Fruit fly (Drosophila melanogaster) whole organism, embryonic: ENCODE data around the gene rau.

Experiments
- ATbp ChIP-seq: fragments of 200-800 bp; sonication (Bioruptor generic); optimal IDR thresholded peaks from 2 replicates; lab custom pipeline; 2017; ENCODE audit warnings: missing biosample characterization, mild to moderate bottlenecking, missing genetic modification characterization, missing genetic modification reagents
- Bteb2 ChIP-seq: fragments of 200-800 bp; sonication (Bioruptor generic); optimal IDR thresholded peaks from 2 replicates; lab custom pipeline; 2016; ENCODE audit warnings: missing biosample characterization, missing genetic modification characterization
- CG11398 ChIP-seq: fragments of 200-800 bp; sonication (Bioruptor generic); optimal IDR thresholded peaks from 2 replicates; lab custom pipeline; 2016; ENCODE audit warnings: missing biosample characterization, missing genetic modification characterization
- CG12769 ChIP-seq: fragments of 200-800 bp; sonication (Bioruptor generic); optimal IDR thresholded peaks from 2 replicates; lab custom pipeline; 2019; ENCODE audit warnings: missing biosample characterization, mild to moderate bottlenecking, missing genetic modification characterization, moderate library complexity
- CG1529 ChIP-seq: fragments of 200-800 bp; sonication (Bioruptor generic); optimal IDR thresholded peaks from 3 replicates; lab custom pipeline; 2018; ENCODE audit warnings: missing biosample characterization, missing genetic modification characterization
- CG15479 ChIP-seq: fragments of 200-800 bp; sonication (Bioruptor generic); optimal IDR thresholded peaks from 3 replicates; lab custom pipeline; 2019; ENCODE audit warnings: missing biosample characterization, mild to moderate bottlenecking, missing genetic modification characterization, moderate library complexity
- CG31365 ChIP-seq: fragments of 200-800 bp; sonication (Bioruptor generic); optimal IDR thresholded peaks from 2 replicates; lab custom pipeline; 2018; ENCODE audit warnings: missing biosample characterization, mild to moderate bottlenecking, missing genetic modification characterization
- CG4282 ChIP-seq: fragments of 200-800 bp; sonication (Bioruptor generic); optimal IDR thresholded peaks from 2 replicates; lab custom pipeline; 2016; ENCODE audit warnings: missing biosample characterization, missing genetic modification characterization
- CG4404 ChIP-seq: fragments of 200-800 bp; sonication (Bioruptor generic); IDR thresholded peaks from 2 replicates; pipeline ENCODE4 v1.3.6; 2022; ENCODE audit warnings: missing biosample characterization, missing genetic modification characterization
- CG4730 ChIP-seq: fragments of 200-800 bp; sonication (Bioruptor generic); IDR thresholded peaks from 2 replicates; pipeline ENCODE4 v1.3.6; 2022; ENCODE audit warnings: missing biosample characterization, missing genetic modification characterization
- CG6654 ChIP-seq: fragments of 200-800 bp; sonication (Bioruptor generic); optimal IDR thresholded peaks from 2 replicates; lab custom pipeline; 2017; ENCODE audit warnings: missing biosample characterization, mild to moderate bottlenecking, missing genetic modification characterization
- CG7271 ChIP-seq: fragments of 200-800 bp; sonication (Bioruptor generic); optimal IDR thresholded peaks from 2 replicates; lab custom pipeline; 2018; ENCODE audit warnings: missing biosample characterization, mild to moderate bottlenecking, missing genetic modification characterization, moderate library complexity
- CG7372 ChIP-seq: fragments of 200-800 bp; sonication (Bioruptor generic); IDR thresholded peaks from 2 replicates; pipeline ENCODE4 v1.3.6; 2022; ENCODE audit warnings: missing biosample characterization, missing genetic modification characterization
- CG7839 ChIP-seq: fragments of 200-800 bp; sonication (Bioruptor generic); optimal IDR thresholded peaks from 3 replicates; lab custom pipeline; 2018; ENCODE audit warnings: missing biosample characterization, mild to moderate bottlenecking, missing genetic modification characterization, moderate library complexity
- Dfd ChIP-seq, 2 experiments: fragments of >200 bp; optimal IDR thresholded peaks; 2 replicates each; lab custom pipeline; 2017; ENCODE audit warnings: missing biosample characterization in 2 of 2, missing genetic modification characterization in 2 of 2
- Dip3 ChIP-seq: fragments of 200-800 bp; sonication (Bioruptor generic); optimal IDR thresholded peaks from 3 replicates; lab custom pipeline; 2016; ENCODE audit warnings: missing biosample characterization, missing genetic modification characterization
- Gug ChIP-seq: fragments of 200-800 bp; sonication (Bioruptor generic); IDR thresholded peaks from 4 replicates; pipeline ENCODE4 v1.3.6; 2022; ENCODE audit warnings: missing biosample characterization, missing genetic modification characterization
- Jarid2 ChIP-seq: fragments of 200-800 bp; sonication (Bioruptor generic); optimal IDR thresholded peaks from 3 replicates; lab custom pipeline; 2017; ENCODE audit warnings: mild to moderate bottlenecking, missing biosample characterization, missing genetic modification reagents, missing genetic modification characterization
- Kr ChIP-seq: fragments of 200-800 bp; sonication (Bioruptor generic); optimal IDR thresholded peaks from 2 replicates; lab custom pipeline; 2017; ENCODE audit warnings: missing biosample characterization, mild to moderate bottlenecking, missing genetic modification characterization
- MTF-1 ChIP-seq: fragments of 200-800 bp; sonication (Bioruptor generic); optimal IDR thresholded peaks from 2 replicates; lab custom pipeline; 2018; ENCODE audit warnings: missing biosample characterization, mild to moderate bottlenecking, missing genetic modification characterization, borderline replicate concordance
- NC2α ChIP-seq: fragments of 200-800 bp; sonication (Bioruptor generic); optimal IDR thresholded peaks from 2 replicates; lab custom pipeline; 2016; ENCODE audit warnings: missing biosample characterization, missing genetic modification characterization
- Neu2 ChIP-seq: fragments of 200-800 bp; sonication (Bioruptor generic); optimal IDR thresholded peaks from 3 replicates; lab custom pipeline; 2016; ENCODE audit warnings: missing biosample characterization, missing genetic modification characterization, borderline replicate concordance
- Ravus ChIP-seq: fragments of 200-800 bp; sonication (Bioruptor generic); IDR thresholded peaks from 2 replicates; pipeline ENCODE4 v1.3.6; 2022; ENCODE audit warnings: missing biosample characterization, missing genetic modification characterization
- Spps ChIP-seq: fragments of 200-800 bp; sonication (Bioruptor generic); optimal IDR thresholded peaks from 2 replicates; lab custom pipeline; 2018; ENCODE audit warnings: missing biosample characterization, mild to moderate bottlenecking, missing genetic modification characterization
- Taf1 ChIP-seq: fragments of 200-800 bp; sonication (Bioruptor generic); IDR thresholded peaks from 2 replicates; pipeline ENCODE4 v1.3.6; 2022; ENCODE audit warnings: missing biosample characterization, missing genetic modification characterization
- YL-1 ChIP-seq: fragments of 200-800 bp; sonication (Bioruptor generic); optimal IDR thresholded peaks from 3 replicates; lab custom pipeline; 2017; ENCODE audit warnings: missing biosample characterization, mild to moderate bottlenecking, missing genetic modification characterization
- ase ChIP-seq: fragments of 200-800 bp; sonication (Bioruptor generic); IDR thresholded peaks from 3 replicates; pipeline ENCODE4 v1.3.6; 2022; ENCODE audit warnings: missing biosample characterization, missing genetic modification characterization
- bcd ChIP-seq: fragments of 200-800 bp; sonication (Bioruptor generic); optimal IDR thresholded peaks from 2 replicates; lab custom pipeline; 2017; ENCODE audit warnings: missing biosample characterization, mild to moderate bottlenecking, missing genetic modification characterization
- chif ChIP-seq, 2 experiments: fragments of 200-800 bp; sonication (Bioruptor generic); optimal IDR thresholded peaks; 3 replicates each; lab custom pipeline; 2016; ENCODE audit warnings: missing biosample characterization in 2 of 2, missing genetic modification characterization in 2 of 2
- crc ChIP-seq: fragments of 200-800 bp; sonication (Bioruptor generic); optimal IDR thresholded peaks from 2 replicates; lab custom pipeline; 2016; ENCODE audit warnings: missing biosample characterization, missing genetic modification characterization
- danr ChIP-seq: fragments of 200-800 bp; sonication (Bioruptor generic); IDR thresholded peaks from 2 replicates; pipeline ENCODE4 v1.3.6; 2022; ENCODE audit warnings: missing biosample characterization, missing genetic modification characterization
- dysf ChIP-seq: fragments of 200-800 bp; sonication (Bioruptor generic); IDR thresholded peaks from 3 replicates; pipeline ENCODE4 v1.3.6; 2022; ENCODE audit warnings: missing biosample characterization, missing genetic modification characterization
- esg ChIP-seq: fragments of 200-800 bp; sonication (Bioruptor generic); conservative IDR thresholded peaks from 2 replicates; pipeline ENCODE4 v1.3.6; 2022; ENCODE audit warnings: missing biosample characterization, missing genetic modification characterization
- ewg ChIP-seq: fragments of 200-800 bp; sonication (Bioruptor generic); optimal IDR thresholded peaks from 3 replicates; lab custom pipeline; 2017; ENCODE audit warnings: mild to moderate bottlenecking, missing biosample characterization, missing genetic modification reagents, missing genetic modification characterization
- gcm2 ChIP-seq: fragments of 200-800 bp; sonication (Bioruptor generic); optimal IDR thresholded peaks from 2 replicates; lab custom pipeline; 2016; ENCODE audit warnings: missing biosample characterization, missing genetic modification characterization
- gsb-n ChIP-seq: fragments of 200-800 bp; sonication (Bioruptor generic); optimal IDR thresholded peaks from 3 replicates; lab custom pipeline; 2018; ENCODE audit warnings: missing biosample characterization, mild to moderate bottlenecking, missing genetic modification characterization
- gt ChIP-seq: fragments of 200-800 bp; sonication (Bioruptor generic); IDR thresholded peaks from 2 replicates; pipeline ENCODE4 v1.3.6; 2022; ENCODE audit warnings: missing biosample characterization, missing genetic modification characterization
- jigr1 ChIP-seq: fragments of 200-800 bp; sonication (Bioruptor generic); IDR thresholded peaks from 3 replicates; pipeline ENCODE4 v1.3.6; 2022; ENCODE audit warnings: missing biosample characterization, missing genetic modification characterization
- lab ChIP-seq: fragments of 200-800 bp; sonication (Bioruptor generic); optimal IDR thresholded peaks from 3 replicates; lab custom pipeline; 2017; ENCODE audit warnings: missing biosample characterization, missing genetic modification characterization, mild to moderate bottlenecking, moderate library complexity, missing genetic modification reagents
- lov ChIP-seq, 2 experiments: fragments of 200-800 bp in 1 of 2; fragments of >200 bp in 1 of 2; sonication (Bioruptor generic) in 1 of 2; IDR thresholded peaks in 1 of 2; optimal IDR thresholded peaks in 1 of 2; 2 replicates in 1 of 2; 3 replicates in 1 of 2; pipeline versions ENCODE4 v1.3.6 to Lab custom; 2017 to 2022; ENCODE audit warnings: missing biosample characterization in 1 of 2, missing genetic modification characterization in 1 of 2
- maf-S ChIP-seq: fragments of 200-800 bp; sonication (Bioruptor generic); optimal IDR thresholded peaks from 2 replicates; lab custom pipeline; 2016; ENCODE audit warnings: missing biosample characterization, missing genetic modification characterization
- pnt ChIP-seq: fragments of 200-800 bp; sonication (Bioruptor generic); optimal IDR thresholded peaks from 3 replicates; lab custom pipeline; 2016; ENCODE audit warnings: missing biosample characterization, missing genetic modification characterization
- psq ChIP-seq: fragments of 200-800 bp; sonication (Bioruptor generic); optimal IDR thresholded peaks from 2 replicates; lab custom pipeline; 2017; ENCODE audit warnings: missing biosample characterization, missing genetic modification characterization
- pum ChIP-seq: fragments of 200-800 bp; sonication (Bioruptor generic); optimal IDR thresholded peaks from 2 replicates; lab custom pipeline; 2016; ENCODE audit warnings: missing biosample characterization, missing genetic modification characterization
- pzg ChIP-seq: fragments of 200-800 bp; sonication (Bioruptor generic); optimal IDR thresholded peaks from 3 replicates; lab custom pipeline; 2018; ENCODE audit warnings: missing biosample characterization, mild to moderate bottlenecking, missing genetic modification characterization, moderate library complexity
- schlank ChIP-seq: fragments of 200-800 bp; sonication (Bioruptor generic); optimal IDR thresholded peaks from 2 replicates; lab custom pipeline; 2018; ENCODE audit warnings: missing biosample characterization, mild to moderate bottlenecking, missing genetic modification characterization
- so ChIP-seq: fragments of 200-800 bp; sonication (Bioruptor generic); IDR thresholded peaks from 3 replicates; pipeline ENCODE4 v1.3.6; 2022; ENCODE audit warnings: missing biosample characterization, missing genetic modification characterization
- wdn ChIP-seq: fragments of 200-800 bp; sonication (Bioruptor generic); IDR thresholded peaks from 2 replicates; pipeline ENCODE4 v1.3.6; 2022; ENCODE audit warnings: missing biosample characterization, missing genetic modification characterization

rau gene

DNA sequence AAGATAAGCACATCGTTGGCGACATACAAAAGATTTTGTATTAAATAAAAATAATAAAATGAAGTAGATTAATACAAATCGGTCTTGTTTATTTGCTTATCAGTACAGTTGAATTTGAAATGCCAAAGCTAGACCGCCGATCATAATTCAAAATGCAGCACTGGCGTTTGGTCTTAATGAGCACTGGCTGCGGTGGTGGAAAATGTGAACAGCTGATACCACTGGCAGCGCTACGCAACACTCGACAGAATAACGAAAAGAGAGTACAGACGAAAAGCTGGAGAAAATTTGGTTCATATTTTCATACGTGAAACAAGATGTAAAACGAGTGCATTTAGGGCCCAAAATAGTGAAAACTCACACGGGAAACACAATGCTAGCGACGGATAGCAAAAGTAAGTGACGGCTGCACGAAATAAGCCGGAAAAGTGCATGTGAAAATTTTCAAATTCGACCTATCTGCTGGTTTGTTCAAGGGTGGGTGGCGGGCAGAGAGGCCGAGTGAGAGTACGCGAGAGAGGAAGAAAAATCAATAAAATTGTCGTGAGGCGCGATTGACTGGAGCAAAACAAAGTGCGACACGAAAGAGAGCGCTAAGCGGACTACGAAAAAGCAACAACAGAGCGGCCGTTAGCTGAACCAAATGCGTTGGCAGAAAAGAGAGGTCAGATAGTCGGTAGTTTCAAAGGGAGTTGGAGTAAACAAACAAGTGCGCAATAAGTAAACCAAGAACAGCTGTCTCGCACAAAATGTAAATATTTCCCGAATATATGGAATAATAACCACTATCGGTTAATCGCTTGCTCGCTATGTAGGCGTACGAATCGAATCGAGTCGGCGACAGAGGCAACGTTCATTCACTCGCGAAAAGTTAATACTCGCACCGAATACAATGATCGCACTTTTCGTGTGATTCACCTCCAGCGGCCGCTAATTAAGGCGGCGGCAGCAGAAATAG is 27.9 kb upstream of the rau start, which contains the start of gene bchs (continued):
- TF ChIP-seq pum (GFP tag; lab: Kevin White, UChicago) (peak; percentile 39), Dip3 (GFP tag; lab: Kevin White, UChicago) (peak; percentile 50), lab (GFP tag; lab: Kevin White, UChicago) (peak; percentile 98), CG4404 (GFP tag; lab: Robert Waterston, UW) (no peak), CG15479 (GFP tag; lab: Kevin White, UChicago) (peak; percentile 87), pzg (GFP tag; lab: Kevin White, UChicago) (peak; percentile 84), ase (GFP tag; lab: Robert Waterston, UW) (no peak), maf-S (GFP tag; lab: Kevin White, UChicago) (peak; percentile 87), schlank (tag; lab: Kevin White, UChicago) (peak; percentile 95), CG11398 (GFP tag; lab: Kevin White, UChicago) (peak; percentile 91), NC2α (GFP tag; lab: Kevin White, UChicago) (peak; percentile 89), lov (optimal IDR thresholded peaks at IDR 0.05; lab: Kevin White, UChicago) (no peak), lov (GFP tag; IDR thresholded peaks at IDR 0.05; lab: Robert Waterston, UW) (peak; percentile 88), pnt (GFP tag; lab: Kevin White, UChicago) (peak; percentile 78), bcd (GFP tag; lab: Kevin White, UChicago) (peak; percentile 83), Bteb2 (GFP tag; lab: Kevin White, UChicago) (peak; percentile 79), MTF-1 (GFP tag; lab: Kevin White, UChicago) (peak; percentile 95), CG7839 (tag; lab: Kevin White, UChicago) (no peak), Jarid2 (GFP tag; lab: Kevin White, UChicago) (peak; percentile 79), esg (no peak), YL-1 (GFP tag; lab: Kevin White, UChicago) (peak; percentile 95), gt (GFP tag; lab: Robert Waterston, UW) (no peak), Ravus (GFP tag; lab: Robert Waterston, UW) (no peak; the same call in 1 of the 2 replicates), gsb-n (tag; lab: Kevin White, UChicago) (no peak), gcm2 (GFP tag; lab: Kevin White, UChicago) (peak; percentile 57), CG7271 (tag; lab: Kevin White, UChicago) (peak; percentile 24), Spps (tag; lab: Kevin White, UChicago) (peak; percentile 76), ewg (GFP tag; lab: Kevin White, UChicago) (peak; percentile 85), crc (GFP tag; lab: Kevin White, UChicago) (peak; percentile 67), Taf1 (GFP tag; lab: Robert Waterston, UW) (peak; percentile 38; the same call in 1 of the 2 replicates), jigr1 (no peak), dysf (GFP tag; lab: Robert Waterston, UW) (peak; percentile 57; the same call in 1 of the 3 replicates), chif (GFP tag; optimal IDR thresholded peaks at IDR 0.05; lab: Kevin White, UChicago) (peak; percentile 81 to 84), CG12769 (no peak), CG6654 (peak; percentile 36), CG1529 (GFP tag; lab: Kevin White, UChicago) (peak; percentile 93), Kr (peak; percentile 88), wdn (peak; percentile 61; the same call in 1 of the 2 replicates), CG31365 (peak; percentile 89), so (peak; percentile 86; the same call in 2 of the 3 replicates), Gug (GFP tag; lab: Robert Waterston, UW) (no peak; the same call in 3 of the 4 replicates), CG7372 (GFP tag; lab: Robert Waterston, UW) (0 out of 2 replicates have a peak, but pooled peaks have one; percentile 19), CG4730 (GFP tag; lab: Robert Waterston, UW) (peak; percentile 66), danr (peak; percentile 63; the same call in 1 of the 2 replicates), Dfd (GFP tag; optimal IDR thresholded peaks at IDR 0.05; lab: Kevin White, UChicago) (no peak), CG4282 (peak; percentile 57), psq (GFP tag; lab: Kevin White, UChicago) (peak; percentile 97), ATbp (GFP tag; lab: Kevin White, UChicago) (peak; percentile 100), Neu2 (GFP tag; lab: Kevin White, UChicago) (peak; percentile 32)
